Fruit fly (Drosophila melanogaster) S2 (cell line): ENCODE results near the gene pdgy.

Experiments
- CG8478 ChIP-seq: fragments of >200 bp; optimal IDR thresholded peaks from 2 replicates; lab custom pipeline; 2018
- CTCF ChIP-seq, 2 experiments: fragments of >200 bp; optimal IDR thresholded peaks; 2 replicates each; lab custom pipeline; 2018

DNA sequence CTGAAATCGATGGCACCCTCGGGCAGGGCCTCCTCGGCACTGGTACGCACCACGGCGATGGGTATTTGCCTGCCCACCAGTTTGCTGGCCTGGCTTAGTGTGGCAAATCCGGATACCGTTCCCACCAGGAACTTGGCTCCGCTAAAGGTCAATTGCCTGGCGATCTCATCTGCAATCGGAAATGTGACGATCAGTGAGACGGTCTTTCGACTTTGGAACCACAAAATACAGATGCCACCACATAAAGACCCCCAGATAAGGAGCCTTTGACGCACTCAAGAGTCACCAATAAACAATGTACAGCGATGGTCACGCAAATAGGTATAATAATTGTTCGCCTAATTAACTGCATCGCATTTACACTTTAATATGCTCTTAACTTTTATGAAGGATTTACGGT is 17.1 kb downstream of the pdgy start:
- TF ChIP-seq CTCF (optimal IDR thresholded peaks at IDR 0.05; lab: Kevin White, UChicago) (no peak), CG8478 (lab: Kevin White, UChicago) (no peak)
